Fruit fly (Drosophila melanogaster) whole organism, embryonic: ENCODE data around the gene Cyt-c-d.
A peak's percentile ranks its signal among the peaks of the same experiment; 100 is the strongest.

Experiments
- Atf-2 ChIP-seq: fragments of 200-800 bp; sonication (Bioruptor generic); optimal IDR thresholded peaks from 2 replicates; lab custom pipeline; 2016; ENCODE audit warnings: missing biosample characterization, missing genetic modification characterization
- CG10267 ChIP-seq: fragments of 200-800 bp; sonication (Bioruptor generic); optimal IDR thresholded peaks from 2 replicates; lab custom pipeline; 2018; ENCODE audit warnings: missing biosample characterization, mild to moderate bottlenecking, missing genetic modification characterization, moderate library complexity
- CG10366 ChIP-seq: fragments of 200-800 bp; sonication (Bioruptor generic); IDR thresholded peaks from 2 replicates; pipeline ENCODE4 v1.3.6; 2022; ENCODE audit warnings: missing biosample characterization, missing genetic modification characterization
- CG13296 ChIP-seq: fragments of 200-800 bp; sonication (Bioruptor generic); optimal IDR thresholded peaks from 3 replicates; lab custom pipeline; 2018; ENCODE audit warnings: missing biosample characterization, mild to moderate bottlenecking, missing genetic modification characterization
- CG13894 ChIP-seq: fragments of 200-800 bp; sonication (Bioruptor generic); optimal IDR thresholded peaks from 3 replicates; lab custom pipeline; 2018; ENCODE audit warnings: missing biosample characterization, mild to moderate bottlenecking, missing genetic modification characterization, moderate library complexity
- CG14965 ChIP-seq: fragments of 200-800 bp; sonication (Bioruptor generic); optimal IDR thresholded peaks from 2 replicates; lab custom pipeline; 2016; ENCODE audit warnings: missing biosample characterization, missing genetic modification characterization, borderline replicate concordance
- CG1529 ChIP-seq: fragments of 200-800 bp; sonication (Bioruptor generic); optimal IDR thresholded peaks from 3 replicates; lab custom pipeline; 2018; ENCODE audit warnings: missing biosample characterization, missing genetic modification characterization
- CG15601 ChIP-seq: fragments of 200-800 bp; sonication (Bioruptor generic); optimal IDR thresholded peaks from 3 replicates; lab custom pipeline; 2019; ENCODE audit warnings: missing biosample characterization, mild to moderate bottlenecking, missing genetic modification characterization, moderate library complexity
- CG16863 ChIP-seq: fragments of 200-800 bp; sonication (Bioruptor generic); optimal IDR thresholded peaks from 3 replicates; lab custom pipeline; 2016; ENCODE audit warnings: missing biosample characterization, missing genetic modification characterization
- CG18262 ChIP-seq: fragments of 200-800 bp; optimal IDR thresholded peaks from 3 replicates; lab custom pipeline; 2019; ENCODE audit warnings: missing biosample characterization, mild to moderate bottlenecking, missing genetic modification characterization, moderate library complexity
- CG18476 ChIP-seq: fragments of 200-800 bp; sonication (Bioruptor generic); optimal IDR thresholded peaks from 2 replicates; lab custom pipeline; 2016; ENCODE audit warnings: missing biosample characterization, mild to moderate bottlenecking, missing genetic modification characterization
- CG2120 ChIP-seq: fragments of 200-800 bp; sonication (Bioruptor generic); optimal IDR thresholded peaks from 3 replicates; lab custom pipeline; 2016; ENCODE audit warnings: missing biosample characterization, missing genetic modification characterization
- CG2199 ChIP-seq: fragments of 200-800 bp; sonication (Bioruptor generic); IDR thresholded peaks from 3 replicates; pipeline ENCODE4 v1.3.6; 2022; ENCODE audit warnings: missing biosample characterization, missing genetic modification characterization
- CG33557 ChIP-seq: fragments of 200-800 bp; sonication (Bioruptor generic); optimal IDR thresholded peaks from 2 replicates; lab custom pipeline; 2019; ENCODE audit warnings: missing biosample characterization, mild to moderate bottlenecking, missing genetic modification characterization, moderate library complexity
- CG42726 ChIP-seq: fragments of 200-800 bp; sonication (Bioruptor generic); IDR thresholded peaks from 2 replicates; pipeline ENCODE4 v1.3.6; 2022; ENCODE audit warnings: missing biosample characterization, missing genetic modification characterization; ENCODE audit not compliant: partially characterized antibody
- CG4360 ChIP-seq: fragments of 200-800 bp; sonication (Bioruptor generic); IDR thresholded peaks from 2 replicates; pipeline ENCODE4 v1.3.6; 2022; ENCODE audit warnings: missing biosample characterization, missing genetic modification characterization
- CG43689 ChIP-seq: fragments of 200-800 bp; sonication (Bioruptor generic); IDR thresholded peaks from 2 replicates; pipeline ENCODE4 v1.3.6; 2022; ENCODE audit warnings: missing biosample characterization, missing genetic modification characterization
- CG4424 ChIP-seq: fragments of 200-800 bp; sonication (Bioruptor generic); optimal IDR thresholded peaks from 3 replicates; lab custom pipeline; 2016; ENCODE audit warnings: missing biosample characterization, missing genetic modification characterization
- CG4707 ChIP-seq: fragments of 200-800 bp; sonication (Bioruptor generic); optimal IDR thresholded peaks from 2 replicates; lab custom pipeline; 2018; ENCODE audit warnings: missing biosample characterization, mild to moderate bottlenecking, missing genetic modification characterization, moderate library complexity
- CG6272 ChIP-seq: fragments of 200-800 bp; sonication (Bioruptor generic); IDR thresholded peaks from 2 replicates; pipeline ENCODE4 v1.3.6; 2022; ENCODE audit warnings: missing biosample characterization, missing genetic modification characterization
- CG7357 ChIP-seq: fragments of 200-800 bp; sonication (Bioruptor generic); IDR thresholded peaks from 3 replicates; pipeline ENCODE4 v1.3.6; 2022; ENCODE audit warnings: missing biosample characterization, missing genetic modification characterization
- CG7372 ChIP-seq: fragments of 200-800 bp; sonication (Bioruptor generic); IDR thresholded peaks from 2 replicates; pipeline ENCODE4 v1.3.6; 2022; ENCODE audit warnings: missing biosample characterization, missing genetic modification characterization
- CG7556 ChIP-seq: fragments of 200-800 bp; sonication (Bioruptor generic); optimal IDR thresholded peaks from 2 replicates; lab custom pipeline; 2017; ENCODE audit warnings: missing biosample characterization, mild to moderate bottlenecking, missing genetic modification characterization
- CG7987 ChIP-seq: fragments of 200-800 bp; sonication (Bioruptor generic); optimal IDR thresholded peaks from 2 replicates; lab custom pipeline; 2018; ENCODE audit warnings: missing biosample characterization, mild to moderate bottlenecking, missing genetic modification characterization, moderate library complexity
- CG8290 ChIP-seq, 3 experiments: fragments of 200-800 bp; sonication (Bioruptor generic); optimal IDR thresholded peaks; 2 replicates each; lab custom pipeline; 2016 to 2019; ENCODE audit warnings: missing biosample characterization in 3 of 3, missing genetic modification characterization in 3 of 3, mild to moderate bottlenecking in 2 of 3, moderate library complexity in 1 of 3
- Dbx ChIP-seq: fragments of 200-800 bp; sonication (Bioruptor generic); IDR thresholded peaks from 3 replicates; pipeline ENCODE4 v1.3.6; 2022; ENCODE audit warnings: missing biosample characterization, missing genetic modification characterization
- Fer1 ChIP-seq: fragments of 200-800 bp; sonication (Bioruptor generic); optimal IDR thresholded peaks from 2 replicates; lab custom pipeline; 2017; ENCODE audit warnings: missing biosample characterization, mild to moderate bottlenecking, missing genetic modification characterization
- H15 ChIP-seq: fragments of 200-800 bp; sonication (Bioruptor generic); IDR thresholded peaks from 3 replicates; pipeline ENCODE4 v1.3.6; 2022; ENCODE audit warnings: missing biosample characterization, missing genetic modification characterization
- MBD-R2 ChIP-seq: fragments of 200-800 bp; sonication (Bioruptor generic); IDR thresholded peaks from 2 replicates; pipeline ENCODE4 v1.3.6; 2022; ENCODE audit warnings: missing biosample characterization, missing genetic modification characterization
- Myb ChIP-seq: fragments of 200-800 bp; sonication (Bioruptor generic); optimal IDR thresholded peaks from 2 replicates; lab custom pipeline; 2016; ENCODE audit warnings: missing biosample characterization, missing genetic modification characterization
- Optix ChIP-seq: fragments of 200-800 bp; sonication (Bioruptor generic); IDR thresholded peaks from 3 replicates; pipeline ENCODE4 v1.3.6; 2022; ENCODE audit warnings: missing biosample characterization, missing genetic modification characterization
- Scr ChIP-seq: fragments of 200-800 bp; sonication (Bioruptor generic); IDR thresholded peaks from 2 replicates; pipeline ENCODE4 v1.3.6; 2022; ENCODE audit warnings: missing biosample characterization, missing genetic modification characterization; ENCODE audit not compliant: partially characterized antibody
- Sry-β ChIP-seq: fragments of 200-800 bp; sonication (Bioruptor generic); optimal IDR thresholded peaks from 2 replicates; lab custom pipeline; 2018; ENCODE audit warnings: missing biosample characterization, mild to moderate bottlenecking, missing genetic modification characterization, moderate library complexity
- ase ChIP-seq: fragments of 200-800 bp; sonication (Bioruptor generic); IDR thresholded peaks from 3 replicates; pipeline ENCODE4 v1.3.6; 2022; ENCODE audit warnings: missing biosample characterization, missing genetic modification characterization
- chinmo ChIP-seq: fragments of 200-800 bp; sonication (Bioruptor generic); IDR thresholded peaks from 4 replicates; pipeline ENCODE4 v1.3.6; 2022; ENCODE audit warnings: missing biosample characterization, missing genetic modification characterization; ENCODE audit not compliant: partially characterized antibody
- ci ChIP-seq: fragments of 200-800 bp; sonication (Bioruptor generic); IDR thresholded peaks from 3 replicates; pipeline ENCODE4 v1.3.6; 2022; ENCODE audit warnings: missing biosample characterization, missing genetic modification characterization
- dm ChIP-seq: fragments of 200-800 bp; sonication (Bioruptor generic); optimal IDR thresholded peaks from 3 replicates; lab custom pipeline; 2016; ENCODE audit warnings: missing biosample characterization, missing genetic modification characterization
- dysf ChIP-seq: fragments of 200-800 bp; sonication (Bioruptor generic); IDR thresholded peaks from 3 replicates; pipeline ENCODE4 v1.3.6; 2022; ENCODE audit warnings: missing biosample characterization, missing genetic modification characterization
- exex ChIP-seq: fragments of 200-800 bp; sonication (Bioruptor generic); optimal IDR thresholded peaks from 4 replicates; lab custom pipeline; 2018; ENCODE audit warnings: missing biosample characterization, mild to moderate bottlenecking, missing genetic modification characterization, moderate library complexity
- ftz-f1 ChIP-seq: fragments of 200-800 bp; sonication (Bioruptor generic); optimal IDR thresholded peaks from 2 replicates; lab custom pipeline; 2016; ENCODE audit warnings: missing biosample characterization, missing genetic modification characterization
- hkb ChIP-seq, 2 experiments: fragments of 200-800 bp in 1 of 2; fragments of >200 bp in 1 of 2; sonication (Bioruptor generic) in 1 of 2; IDR thresholded peaks in 1 of 2; optimal IDR thresholded peaks in 1 of 2; 2 replicates each; pipeline versions ENCODE4 v1.3.6 to Lab custom; 2017 to 2022; ENCODE audit warnings: missing biosample characterization in 1 of 2, missing genetic modification characterization in 1 of 2
- ind ChIP-seq: fragments of 200-800 bp; sonication (Bioruptor generic); optimal IDR thresholded peaks from 3 replicates; lab custom pipeline; 2016; ENCODE audit warnings: missing biosample characterization, missing genetic modification characterization
- jigr1 ChIP-seq: fragments of 200-800 bp; sonication (Bioruptor generic); IDR thresholded peaks from 3 replicates; pipeline ENCODE4 v1.3.6; 2022; ENCODE audit warnings: missing biosample characterization, missing genetic modification characterization
- jumu ChIP-seq: fragments of 200-800 bp; sonication (Bioruptor generic); optimal IDR thresholded peaks from 3 replicates; lab custom pipeline; 2016; ENCODE audit warnings: missing biosample characterization, missing genetic modification characterization
- lov ChIP-seq, 2 experiments: fragments of 200-800 bp in 1 of 2; fragments of >200 bp in 1 of 2; sonication (Bioruptor generic) in 1 of 2; IDR thresholded peaks in 1 of 2; optimal IDR thresholded peaks in 1 of 2; 2 replicates in 1 of 2; 3 replicates in 1 of 2; pipeline versions ENCODE4 v1.3.6 to Lab custom; 2017 to 2022; ENCODE audit warnings: missing biosample characterization in 1 of 2, missing genetic modification characterization in 1 of 2
- phol ChIP-seq: fragments of 200-800 bp; sonication (Bioruptor generic); optimal IDR thresholded peaks from 3 replicates; lab custom pipeline; 2018; ENCODE audit warnings: missing biosample characterization, mild to moderate bottlenecking, missing genetic modification characterization, moderate library complexity
- ranshi ChIP-seq: fragments of 200-800 bp; sonication (Bioruptor generic); IDR thresholded peaks from 2 replicates; pipeline ENCODE4 v1.3.6; 2022; ENCODE audit warnings: missing biosample characterization, missing genetic modification characterization
- salm ChIP-seq: fragments of 200-800 bp; sonication (Bioruptor generic); optimal IDR thresholded peaks from 2 replicates; lab custom pipeline; 2018; ENCODE audit warnings: missing biosample characterization, mild to moderate bottlenecking, missing genetic modification characterization
- scrt ChIP-seq: fragments of 200-800 bp; sonication (Bioruptor generic); optimal IDR thresholded peaks from 2 replicates; lab custom pipeline; 2018; ENCODE audit warnings: missing biosample characterization, mild to moderate bottlenecking, missing genetic modification characterization, moderate library complexity
- twi ChIP-seq: fragments of 200-800 bp; optimal IDR thresholded peaks from 2 replicates; lab custom pipeline; 2019; ENCODE audit warnings: missing biosample characterization, mild to moderate bottlenecking, missing genetic modification characterization, moderate library complexity
- yki ChIP-seq: fragments of >200 bp; optimal IDR thresholded peaks from 3 replicates; lab custom pipeline; 2018

Cyt-c-d gene

dm6 chr2L:16713929-16714328 lies 1.8 kb upstream of the Cyt-c-d start (continued):
- TF ChIP-seq CG15601 (tag; lab: Kevin White, UChicago) (peak; percentile 46), Myb (GFP tag; lab: Kevin White, UChicago) (no peak), CG7556 (no peak), CG13894 (tag; lab: Kevin White, UChicago) (no peak), scrt (GFP tag; lab: Kevin White, UChicago) (no peak), ftz-f1 (no peak), CG2199 (GFP tag; lab: Robert Waterston, UW) (0 out of 3 replicates have a peak, but pooled peaks have one; percentile 45), dm (GFP tag; lab: Kevin White, UChicago) (no peak), MBD-R2 (GFP tag; lab: Robert Waterston, UW) (no peak), CG1529 (GFP tag; lab: Kevin White, UChicago) (peak; percentile 22), Optix (no peak), CG18476 (GFP tag; lab: Kevin White, UChicago) (no peak), CG4360 (no peak), CG43689 (no peak), ase (GFP tag; lab: Robert Waterston, UW) (no peak), dysf (GFP tag; lab: Robert Waterston, UW) (no peak), phol (tag; lab: Kevin White, UChicago) (no peak), CG10267 (tag; lab: Kevin White, UChicago) (no peak), ranshi (GFP tag; lab: Robert Waterston, UW) (no peak), ci (GFP tag; lab: Robert Waterston, UW) (no peak; the same call in 2 of the 3 replicates), Sry-β (GFP tag; lab: Kevin White, UChicago) (no peak), Scr (GFP tag; lab: Robert Waterston, UW) (no peak), lov (optimal IDR thresholded peaks at IDR 0.05; lab: Kevin White, UChicago) (no peak), lov (GFP tag; IDR thresholded peaks at IDR 0.05; lab: Robert Waterston, UW) (no peak), CG33557 (GFP tag; lab: Kevin White, UChicago) (peak; percentile 63), CG14965 (no peak), hkb (optimal IDR thresholded peaks at IDR 0.05; lab: Kevin White, UChicago) (no peak), hkb (GFP tag; IDR thresholded peaks at IDR 0.05; lab: Robert Waterston, UW) (no peak), twi (tag; lab: Kevin White, UChicago) (peak; percentile 21), CG7372 (no peak), ind (GFP tag; lab: Kevin White, UChicago) (no peak), CG16863 (no peak), CG42726 (GFP tag; lab: Robert Waterston, UW) (no peak), chinmo (GFP tag; lab: Robert Waterston, UW) (no peak), exex (peak; percentile 17), CG7357 (GFP tag; lab: Robert Waterston, UW) (no peak), CG8290 (GFP tag; optimal IDR thresholded peaks at IDR 0.05; lab: Kevin White, UChicago) (no peak), CG8290 (tag; optimal IDR thresholded peaks at IDR 0.05; lab: Kevin White, UChicago) (no peak), CG4424 (GFP tag; lab: Kevin White, UChicago) (no peak), CG2120 (no peak), CG13296 (no peak), salm (tag; lab: Kevin White, UChicago) (peak; percentile 41), H15 (GFP tag; lab: Robert Waterston, UW) (no peak), jigr1 (GFP tag; lab: Robert Waterston, UW) (no peak), jumu (GFP tag; lab: Kevin White, UChicago) (no peak), Atf-2 (GFP tag; lab: Kevin White, UChicago) (no peak), CG4707 (GFP tag; lab: Kevin White, UChicago) (peak; percentile 11), Dbx (GFP tag; lab: Robert Waterston, UW) (no peak), Fer1 (GFP tag; lab: Kevin White, UChicago) (no peak), CG10366 (GFP tag; lab: Robert Waterston, UW) (no peak), CG7987 (no peak), CG18262 (tag; lab: Kevin White, UChicago) (peak; percentile 3), CG6272 (GFP tag; lab: Robert Waterston, UW) (no peak), yki (lab: Kevin White, UChicago) (no peak)
